Worm (Caenorhabditis elegans) whole organism, late embryonic: ENCODE results near the gene B0336.7.

Source experiments
- gmeb-2 ChIP-seq: sonication (generic microtip); optimal IDR thresholded peaks from 2 replicates; lab custom pipeline; 2016; ENCODE audit warnings: missing genetic modification characterization, inconsistent platforms, missing compliant biosample characterization
- lin-11 ChIP-seq: fragments of 200-800 bp; sonication (Bioruptor generic); optimal IDR thresholded peaks from 2 replicates; lab custom pipeline; 2018; ENCODE audit warnings: mild to moderate bottlenecking, missing genetic modification characterization, missing compliant biosample characterization
- pha-4 ChIP-seq: fragments of 150-350 bp; optimal IDR thresholded peaks from 2 replicates; lab custom pipeline; 2018; ENCODE audit warnings: missing biosample characterization, missing genetic modification reagents, missing genetic modification characterization
- sdc-2 ChIP-seq: sonication (generic microtip); optimal IDR thresholded peaks from 2 replicates; lab custom pipeline; 2016; ENCODE audit warnings: missing genotype, missing genetic modification characterization, missing compliant biosample characterization
- unc-86 ChIP-seq: sonication (generic microtip); optimal IDR thresholded peaks from 2 replicates; lab custom pipeline; 2016; ENCODE audit warnings: missing genetic modification characterization, missing compliant biosample characterization

- TF ChIP-seq unc-86 (tag; lab: Kevin White, UChicago), result no peak
- TF ChIP-seq gmeb-2, result no peak
- TF ChIP-seq sdc-2 (tag; lab: Kevin White, UChicago), result no peak
- no peak for TF ChIP-seq pha-4 (tag; lab: Kevin White, UChicago)
- no peak for TF ChIP-seq lin-11
Measured at ce11 chrIII:5656941-5657340, 40.2 kb downstream of the B0336.7 start, which contains the start of gene sdz-21.
